Worm (Caenorhabditis elegans) whole organism, L4 larva: ENCODE data around the gene F54D8.6.

Experiments
- ces-1 ChIP-seq: fragments of 150-350 bp; sonication (generic microtip); optimal IDR thresholded peaks from 4 replicates; lab custom pipeline; 2014; ENCODE audit warnings: missing biosample characterization, missing genetic modification reagents, missing genetic modification characterization
- daf-19 ChIP-seq: fragments of 200-800 bp; sonication (Bioruptor generic); conservative IDR thresholded peaks from 2 replicates; pipeline ENCODE4 v1.3.6; 2022; ENCODE audit warnings: missing genetic modification characterization, missing compliant biosample characterization
- egl-27 ChIP-seq: sonication (generic microtip); optimal IDR thresholded peaks from 3 replicates; lab custom pipeline; 2017; ENCODE audit warnings: missing biosample characterization, missing genetic modification reagents, missing genetic modification characterization
- lin-1 ChIP-seq: fragments of 200-800 bp; sonication (Bioruptor generic); IDR thresholded peaks from 2 replicates; pipeline ENCODE4 v1.3.6; 2022; ENCODE audit warnings: missing genetic modification reagents, missing genetic modification characterization, missing compliant biosample characterization
- nhr-10 ChIP-seq: fragments of 150-350 bp; optimal IDR thresholded peaks from 2 replicates; lab custom pipeline; 2014; ENCODE audit warnings: missing biosample characterization, missing genetic modification characterization
- nhr-76 ChIP-seq: fragments of 150-350 bp; optimal IDR thresholded peaks from 2 replicates; lab custom pipeline; 2014; ENCODE audit warnings: missing biosample characterization, missing genetic modification characterization
- pha-4 ChIP-seq, 2 experiments: fragments of 150-350 bp in 1 of 2; fragments of 200-800 bp in 1 of 2; sonication (Bioruptor generic) in 1 of 2; IDR thresholded peaks in 1 of 2; optimal IDR thresholded peaks in 1 of 2; 2 replicates each; pipeline versions ENCODE4 v1.3.6 to Lab custom; 2014 to 2022; ENCODE audit warnings: missing genetic modification characterization in 2 of 2, missing genetic modification reagents in 2 of 2, missing biosample characterization in 1 of 2, missing compliant biosample characterization in 1 of 2
- php-3 ChIP-seq: fragments of 200-800 bp; sonication (Bioruptor generic); IDR thresholded peaks from 2 replicates; pipeline ENCODE4 v1.3.6; 2022; ENCODE audit warnings: missing genetic modification reagents, missing genetic modification characterization, missing compliant biosample characterization
- snpc-1.2 ChIP-seq: fragments of 200-800 bp; sonication (Bioruptor generic); IDR thresholded peaks from 2 replicates; pipeline ENCODE4 v1.3.6; 2022; ENCODE audit warnings: missing genetic modification reagents, missing genetic modification characterization, missing compliant biosample characterization
- spr-1 ChIP-seq: sonication (generic microtip); optimal IDR thresholded peaks from 2 replicates; lab custom pipeline; 2016; ENCODE audit warnings: mild to moderate bottlenecking, missing genetic modification characterization, missing compliant biosample characterization
- unc-39 ChIP-seq: sonication (generic microtip); optimal IDR thresholded peaks from 2 replicates; lab custom pipeline; 2017; ENCODE audit warnings: missing biosample characterization, missing genetic modification characterization

- TF ChIP-seq ces-1 (GFP tag; lab: Kevin White, UChicago) (no peak), unc-39 (no peak), pha-4 (GFP tag; IDR thresholded peaks at IDR 0.05; lab: Robert Waterston, UW) (no peak), pha-4 (tag; optimal IDR thresholded peaks at IDR 0.05; lab: Kevin White, UChicago) (no peak), lin-1 (GFP tag; lab: Robert Waterston, UW) (no peak), php-3 (GFP tag; lab: Robert Waterston, UW) (no peak), daf-19 (GFP tag; lab: Robert Waterston, UW) (no peak), nhr-76 (tag; lab: Kevin White, UChicago) (no peak), snpc-1.2 (GFP tag; lab: Robert Waterston, UW) (no peak), egl-27 (no peak), spr-1 (tag; lab: Kevin White, UChicago) (no peak), nhr-10 (no peak)
Observed at ce11 chrIII:5126988-5127387, 24.2 kb downstream of the F54D8.6 start.
